Fruit fly (Drosophila melanogaster): ENCODE measurements around the gene Faf2.

The Faf2 gene

dm6 chr2L:18732760-18733530 is 24.5 kb upstream of the Faf2 start:
- TF ChIP-seq ttk (optimal IDR thresholded peaks at IDR 0.05) (no peak), insv (optimal IDR thresholded peaks at IDR 0.05) (no peak), Sin3A (optimal IDR thresholded peaks at IDR 0.05) (no peak), Myc (optimal IDR thresholded peaks at IDR 0.05) (no peak), psq (optimal IDR thresholded peaks at IDR 0.05) (no peak), h (optimal IDR thresholded peaks at IDR 0.05) (no peak)

- TF ChIP-seq insv (optimal IDR thresholded peaks at IDR 0.05) (no peak), Myc (optimal IDR thresholded peaks at IDR 0.05) (no peak), Sin3A (optimal IDR thresholded peaks at IDR 0.05) (no peak), psq (optimal IDR thresholded peaks at IDR 0.05) (no peak), h (optimal IDR thresholded peaks at IDR 0.05) (no peak), ttk (optimal IDR thresholded peaks at IDR 0.05) (no peak)
These were observed 23.8 kb upstream of the Faf2 start, which contains the start of gene CG10348 for dm6 chr2L:18732291-18732690. Gene CG10348, minus strand, starts transcription at chr2L:18732524.

DNA sequence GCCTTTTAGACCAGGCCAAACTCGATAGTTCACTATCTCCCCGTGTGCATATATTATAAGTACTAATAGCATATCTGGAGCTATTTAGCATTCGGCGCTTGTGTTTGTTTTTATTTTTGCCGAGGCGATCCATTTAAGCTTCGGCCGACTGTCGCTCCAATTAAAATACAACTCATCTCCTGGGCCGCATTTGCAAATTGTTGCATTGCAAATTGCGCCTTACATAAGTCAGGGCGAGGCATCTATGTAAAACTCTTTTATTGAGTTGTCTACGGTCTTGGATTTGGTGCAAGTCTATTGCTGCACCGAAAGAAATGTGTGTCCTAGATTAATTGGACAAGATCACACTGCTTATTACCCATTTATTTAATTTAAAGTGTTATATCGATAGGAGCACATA is 19.5 kb upstream of the Faf2 start:
- TF ChIP-seq ttk (optimal IDR thresholded peaks at IDR 0.05) (no peak), Myc (optimal IDR thresholded peaks at IDR 0.05) (no peak), Sin3A (optimal IDR thresholded peaks at IDR 0.05) (no peak), h (optimal IDR thresholded peaks at IDR 0.05) (no peak), psq (optimal IDR thresholded peaks at IDR 0.05) (no peak), insv (optimal IDR thresholded peaks at IDR 0.05) (no peak)

DNA sequence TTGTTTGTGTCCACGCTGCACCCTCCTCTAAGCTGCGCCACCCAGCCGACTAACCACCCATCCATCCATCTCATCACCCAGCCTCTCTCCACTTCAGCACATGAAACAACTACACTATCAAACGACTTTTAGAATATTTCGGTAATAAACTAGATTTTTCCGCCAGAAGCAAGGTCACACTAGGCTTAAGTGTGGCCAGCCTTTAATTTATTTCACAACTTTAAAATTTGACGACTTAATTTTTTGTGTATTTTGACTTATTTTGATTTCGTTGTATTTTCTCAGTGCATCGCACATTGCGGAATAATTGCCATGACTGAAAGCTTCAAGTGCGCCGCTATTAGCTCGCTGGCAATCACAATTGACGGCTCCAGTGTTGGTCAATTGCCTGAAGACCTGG is 16.4 kb upstream of the Faf2 start:
- no peak for TF ChIP-seq Myc (optimal IDR thresholded peaks at IDR 0.05)
- TF ChIP-seq psq (optimal IDR thresholded peaks at IDR 0.05), result no peak
- TF ChIP-seq Sin3A (optimal IDR thresholded peaks at IDR 0.05), result no peak
- no peak for TF ChIP-seq h (optimal IDR thresholded peaks at IDR 0.05)
- no peak for TF ChIP-seq ttk (optimal IDR thresholded peaks at IDR 0.05)
- no peak for TF ChIP-seq insv (optimal IDR thresholded peaks at IDR 0.05)

dm6 chr2L:18719583-18719982 is 11.1 kb upstream of the Faf2 start:
- TF ChIP-seq ttk (optimal IDR thresholded peaks at IDR 0.05) (no peak), psq (optimal IDR thresholded peaks at IDR 0.05) (no peak)

DNA sequence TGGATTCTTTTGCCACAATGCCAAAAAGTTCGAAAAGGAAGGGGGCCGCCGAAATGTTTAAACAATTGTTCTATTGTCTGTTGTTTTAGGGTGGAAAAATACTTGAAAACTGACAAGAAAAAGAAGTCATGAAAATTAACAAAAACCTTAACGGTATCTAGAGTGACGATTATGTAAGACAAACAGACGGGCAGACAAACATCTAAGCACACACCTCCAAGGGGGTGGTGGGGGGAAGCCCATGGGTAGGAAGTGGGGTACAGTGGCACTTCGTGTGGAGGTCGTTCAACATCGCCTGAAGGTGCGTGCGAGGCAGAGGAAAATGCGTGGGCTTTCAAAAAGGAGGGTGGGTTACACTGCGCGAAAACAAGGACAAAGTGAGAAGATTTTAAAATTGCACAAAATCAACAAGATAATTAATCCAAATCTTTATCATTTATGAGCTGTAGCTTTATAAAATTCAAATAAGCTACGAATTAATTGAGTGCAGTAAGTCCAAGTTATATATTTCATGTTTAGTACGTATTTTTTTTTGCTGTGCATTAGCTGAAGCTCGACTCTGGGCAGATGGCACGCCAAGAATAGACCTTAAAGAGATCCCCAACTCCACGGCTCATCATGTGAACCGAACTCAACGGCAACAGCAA is 9.0 kb upstream of the Faf2 start:
- TF ChIP-seq Sin3A (optimal IDR thresholded peaks at IDR 0.05) (no peak), Myc (optimal IDR thresholded peaks at IDR 0.05) (no peak), h (optimal IDR thresholded peaks at IDR 0.05) (no peak), insv (optimal IDR thresholded peaks at IDR 0.05) (no peak), psq (optimal IDR thresholded peaks at IDR 0.05) (no peak), ttk (optimal IDR thresholded peaks at IDR 0.05) (no peak)

- TF ChIP-seq insv (optimal IDR thresholded peaks at IDR 0.05) (no peak), h (optimal IDR thresholded peaks at IDR 0.05) (no peak), Sin3A (optimal IDR thresholded peaks at IDR 0.05) (no peak), Myc (optimal IDR thresholded peaks at IDR 0.05) (no peak), psq (optimal IDR thresholded peaks at IDR 0.05) (no peak), ttk (optimal IDR thresholded peaks at IDR 0.05) (no peak)
These were observed 5.6 kb upstream of the Faf2 start for dm6 chr2L:18714086-18714485.

- TF ChIP-seq insv (optimal IDR thresholded peaks at IDR 0.05) (no peak), Myc (optimal IDR thresholded peaks at IDR 0.05) (no peak), ttk (optimal IDR thresholded peaks at IDR 0.05) (no peak), Sin3A (optimal IDR thresholded peaks at IDR 0.05) (no peak), psq (optimal IDR thresholded peaks at IDR 0.05) (no peak), h (optimal IDR thresholded peaks at IDR 0.05) (no peak)
These were observed 5.2 kb upstream of the Faf2 start, which contains the start of gene Irk3 for dm6 chr2L:18713686-18714085. Gene Irk3, minus strand, starts transcription at chr2L:18713748.

DNA sequence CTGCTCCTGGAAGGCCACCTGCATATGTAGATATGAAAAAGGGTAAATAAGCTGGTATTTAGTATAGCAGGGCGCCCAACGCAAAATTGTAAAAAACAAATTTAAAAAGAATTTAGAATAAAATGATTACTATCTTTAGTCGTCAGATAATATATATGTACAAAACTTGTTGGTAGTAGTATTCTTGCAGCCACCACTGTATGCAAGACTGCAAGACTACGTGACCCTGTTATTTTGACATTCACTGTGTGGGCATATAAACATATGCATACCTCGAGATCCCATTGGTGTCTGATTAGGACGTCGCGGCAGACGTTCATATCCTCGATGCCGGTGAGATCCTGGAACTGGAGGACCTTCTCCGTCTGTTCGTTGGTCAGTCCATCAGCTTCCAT is 647 bp downstream of the Faf2 start:
- TF ChIP-seq Sin3A (optimal IDR thresholded peaks at IDR 0.05) (no peak), psq (optimal IDR thresholded peaks at IDR 0.05) (no peak), insv (optimal IDR thresholded peaks at IDR 0.05) (no peak), h (optimal IDR thresholded peaks at IDR 0.05) (no peak), Myc (optimal IDR thresholded peaks at IDR 0.05) (no peak), ttk (optimal IDR thresholded peaks at IDR 0.05) (no peak)

DNA sequence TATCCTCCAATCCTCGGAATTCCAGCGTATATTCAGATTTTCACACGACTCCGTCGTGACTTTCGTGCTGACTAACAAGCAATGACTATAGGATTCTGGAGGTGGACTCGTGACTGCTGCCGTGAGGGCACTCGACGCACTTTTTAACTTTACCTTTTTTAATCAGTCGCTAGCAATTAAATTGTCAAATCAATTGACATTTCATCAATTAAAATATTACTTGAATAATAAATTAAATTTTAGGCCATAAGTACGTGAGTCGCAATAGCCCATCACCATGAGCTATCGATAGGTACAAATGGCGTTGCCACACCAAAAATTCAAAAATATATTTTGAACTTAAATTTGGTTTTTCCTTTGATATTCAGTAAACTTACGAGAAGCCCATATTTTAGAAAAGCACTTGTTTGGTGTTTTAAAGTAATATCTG is 2.9 kb downstream of the Faf2 start, which contains the start of gene Jwa:
TSS of gene Jwa (minus strand) at position 87 of the 430 bp plus-strand sequence.
- no peak for TF ChIP-seq insv (optimal IDR thresholded peaks at IDR 0.05)
- no peak for TF ChIP-seq ttk (optimal IDR thresholded peaks at IDR 0.05)
- no peak for TF ChIP-seq Myc (optimal IDR thresholded peaks at IDR 0.05)
- TF ChIP-seq h (optimal IDR thresholded peaks at IDR 0.05), result no peak
- no peak for TF ChIP-seq Sin3A (optimal IDR thresholded peaks at IDR 0.05)
- no peak for TF ChIP-seq psq (optimal IDR thresholded peaks at IDR 0.05)

DNA sequence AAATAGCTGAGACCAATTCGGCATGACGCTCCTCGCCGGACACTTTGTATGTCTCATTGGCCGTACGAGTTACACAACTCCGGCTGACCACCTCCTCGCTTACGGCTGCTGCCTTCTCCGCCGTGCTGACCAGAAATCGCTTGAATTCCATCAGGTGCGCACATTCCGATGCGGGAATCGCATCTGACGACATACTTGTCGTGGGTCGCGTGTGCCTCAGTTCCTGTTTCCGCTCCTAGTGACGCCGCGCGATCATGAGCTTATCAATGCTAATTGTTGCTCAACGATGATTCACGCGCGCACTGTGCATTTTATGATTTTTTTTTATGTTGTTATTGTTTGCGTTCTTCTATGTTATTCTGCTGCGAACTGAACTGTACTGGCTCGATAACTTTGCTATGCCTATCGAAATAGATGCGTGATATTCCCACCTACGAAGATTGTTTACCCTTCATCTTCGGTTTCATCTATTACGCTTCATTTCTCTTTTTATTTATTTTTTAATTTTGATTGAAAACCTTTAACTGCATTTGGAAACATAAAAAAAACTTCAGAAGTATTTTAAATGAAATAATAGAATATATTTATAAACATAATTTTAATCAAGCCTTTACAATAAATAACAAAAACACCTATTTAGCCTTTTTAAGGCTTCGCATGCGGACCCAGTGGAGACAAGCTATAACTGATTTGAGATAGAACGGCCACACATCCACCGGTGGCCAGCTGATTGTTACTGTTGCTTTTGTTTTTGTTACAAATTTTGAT is 5.6 kb downstream of the Faf2 start, which contains the start of the genes CG10376 and CG10343:
TSS of gene CG10376 (minus strand) at position 385 of the 768 bp plus-strand sequence.
TSS of gene CG10343 (plus strand) at position 753 of the 768 bp plus-strand sequence.
- TF ChIP-seq insv (optimal IDR thresholded peaks at IDR 0.05), result no peak
- no peak for TF ChIP-seq ttk (optimal IDR thresholded peaks at IDR 0.05)
- no peak for TF ChIP-seq h (optimal IDR thresholded peaks at IDR 0.05)
- no peak for TF ChIP-seq Myc (optimal IDR thresholded peaks at IDR 0.05)
- TF ChIP-seq Sin3A (optimal IDR thresholded peaks at IDR 0.05), result no peak
- TF ChIP-seq psq (optimal IDR thresholded peaks at IDR 0.05), result no peak

Data from Kc167 (cell line).